Worm (Caenorhabditis elegans): ENCODE results near the gene T01G5.8.

T01G5.8 gene

ce11 chrV:15140247-15140646 is 24.2 kb downstream of the T01G5.8 start, which contains the start of gene K08F9.3:
Gene K08F9.3 (plus strand): TSS chrV:15140547.
- TF ChIP-seq mdl-1 (tag; optimal IDR thresholded peaks at IDR 0.05) (no peak), ctbp-1 (GFP tag; IDR thresholded peaks at IDR 0.05) (no peak)

- TF ChIP-seq ceh-32 (tag; optimal IDR thresholded peaks at IDR 0.05; ENCODE audit: poor library complexity) (no peak), php-3 (GFP tag; IDR thresholded peaks at IDR 0.05) (no peak), hmg-1.1 (GFP tag; IDR thresholded peaks at IDR 0.05) (no peak), nhr-48 (tag; optimal IDR thresholded peaks at IDR 0.05) (no peak), spr-3 (GFP tag; optimal IDR thresholded peaks at IDR 0.05) (no peak), nhr-6 (tag; optimal IDR thresholded peaks at IDR 0.05) (no peak), tag-97 (GFP tag; IDR thresholded peaks at IDR 0.05) (no peak), pha-4 (GFP tag; IDR thresholded peaks at IDR 0.05) (no peak), pha-4 (tag; optimal IDR thresholded peaks at IDR 0.05) (no peak), F26F4.8 (GFP tag; conservative IDR thresholded peaks at IDR 0.05) (no peak), lim-7 (GFP tag; IDR thresholded peaks at IDR 0.05) (no peak), ZK546.5 (tag; optimal IDR thresholded peaks at IDR 0.05) (no peak), mdt-29 (GFP tag; IDR thresholded peaks at IDR 0.05) (no peak), nhr-10 (tag; optimal IDR thresholded peaks at IDR 0.05) (no peak), snpc-1.2 (GFP tag; IDR thresholded peaks at IDR 0.05) (no peak), fkh-10 (GFP tag; optimal IDR thresholded peaks at IDR 0.05) (no peak), arid-1 (GFP tag; conservative IDR thresholded peaks at IDR 0.05) (no peak)
These were observed 27.2 kb downstream of the T01G5.8 start, which contains the start of gene K08F9.1 for ce11 chrV:15143285-15143684. Gene K08F9.1 (minus strand): TSS chrV:15143385.

ce11 chrV:15143798-15144197 is 27.7 kb downstream of the T01G5.8 start, which contains the start of gene K08F9.4:
Gene K08F9.4 (plus strand): TSS chrV:15144019.
- TF ChIP-seq nhr-42 (GFP tag; IDR thresholded peaks at IDR 0.05) (no peak), R02D3.7 (tag; optimal IDR thresholded peaks at IDR 0.05) (no peak), nhr-76 (tag; optimal IDR thresholded peaks at IDR 0.05) (no peak), mdt-29 (GFP tag; IDR thresholded peaks at IDR 0.05) (no peak), nhr-6 (tag; optimal IDR thresholded peaks at IDR 0.05) (peak; percentile 72), fos-1 (tag; optimal IDR thresholded peaks at IDR 0.05) (no peak), hif-1 (tag; optimal IDR thresholded peaks at IDR 0.05) (no peak), nhr-111 (GFP tag; optimal IDR thresholded peaks at IDR 0.05) (no peak), T20F7.1 (GFP tag; optimal IDR thresholded peaks at IDR 0.05) (peak; percentile 32), dmd-8 (GFP tag; IDR thresholded peaks at IDR 0.05) (no peak), nhr-11 (tag; optimal IDR thresholded peaks at IDR 0.05) (no peak), F26F4.8 (GFP tag; conservative IDR thresholded peaks at IDR 0.05) (no peak), dmd-9 (GFP tag; IDR thresholded peaks at IDR 0.05) (no peak), lin-29 (GFP tag; IDR thresholded peaks at IDR 0.05) (no peak), lim-7 (GFP tag; IDR thresholded peaks at IDR 0.05) (no peak), D1046.2 (GFP tag; IDR thresholded peaks at IDR 0.05) (no peak), ZK337.2 (GFP tag; IDR thresholded peaks at IDR 0.05) (no peak), egl-27 (tag; optimal IDR thresholded peaks at IDR 0.05) (no peak), madf-9 (GFP tag; conservative IDR thresholded peaks at IDR 0.05) (no peak), zip-11 (GFP tag; IDR thresholded peaks at IDR 0.05) (no peak), mxl-3 (GFP tag; optimal IDR thresholded peaks at IDR 0.05) (no peak), attf-4 (tag; optimal IDR thresholded peaks at IDR 0.05) (no peak), dpl-1 (GFP tag; optimal IDR thresholded peaks at IDR 0.05) (peak; percentile 73), hlh-30 (tag; optimal IDR thresholded peaks at IDR 0.05; ENCODE audit: insufficient read depth) (no peak), mdl-1 (tag; optimal IDR thresholded peaks at IDR 0.05) (no peak), snpc-4 (tag; optimal IDR thresholded peaks at IDR 0.05) (no peak), lin-38 (GFP tag; IDR thresholded peaks at IDR 0.05) (peak; percentile 90), ama-1 (optimal IDR thresholded peaks at IDR 0.05) (no peak), nhr-10 (tag; optimal IDR thresholded peaks at IDR 0.05) (no peak), lin-13 (GFP tag; optimal IDR thresholded peaks at IDR 0.05) (peak; percentile 7), sdz-12 (GFP tag; optimal IDR thresholded peaks at IDR 0.05) (no peak), Y48G9A.11 (GFP tag; IDR thresholded peaks at IDR 0.05) (no peak), T26A8.4 (GFP tag; IDR thresholded peaks at IDR 0.05) (no peak), spr-3 (GFP tag; optimal IDR thresholded peaks at IDR 0.05) (no peak), ZK546.5 (tag; optimal IDR thresholded peaks at IDR 0.05) (no peak), saeg-2 (GFP tag; IDR thresholded peaks at IDR 0.05) (no peak), dmd-6 (GFP tag; IDR thresholded peaks at IDR 0.05) (no peak), aly-2 (tag; optimal IDR thresholded peaks at IDR 0.05) (no peak)

All from whole organism, L4 larva.